Worm (Caenorhabditis elegans) whole organism, L4 larva: Measurements from ENCODE around the gene gcy-3.
"Not testable (repeated sequence)": the region's sequence is repeated elsewhere in the genome, so short reads cannot be mapped to it uniquely, and the experiment has no call there.

Source experiments
- D1046.2 ChIP-seq: fragments of 200-800 bp; sonication (Bioruptor generic); IDR thresholded peaks from 2 replicates; pipeline ENCODE4 v1.3.6; 2022; ENCODE audit warnings: missing genetic modification characterization, missing compliant biosample characterization
- Y5F2A.4 ChIP-seq: fragments of 200-800 bp; sonication (Bioruptor generic); optimal IDR thresholded peaks from 2 replicates; lab custom pipeline; 2018; ENCODE audit warnings: mild to moderate bottlenecking, missing genetic modification characterization, missing compliant biosample characterization
- Y75B8A.6 ChIP-seq: fragments of 200-800 bp; sonication (Bioruptor generic); IDR thresholded peaks from 2 replicates; pipeline ENCODE4 v1.3.6; 2022; ENCODE audit warnings: missing genetic modification reagents, missing genetic modification characterization, missing compliant biosample characterization
- ZK337.2 ChIP-seq: fragments of 200-800 bp; sonication (Bioruptor generic); IDR thresholded peaks from 2 replicates; pipeline ENCODE4 v1.3.6; 2022; ENCODE audit warnings: missing genetic modification reagents, missing genetic modification characterization, missing compliant biosample characterization
- ceh-44 ChIP-seq: fragments of 200-800 bp; sonication (Bioruptor generic); IDR thresholded peaks from 2 replicates; pipeline ENCODE4 v1.3.6; 2022; ENCODE audit warnings: missing genetic modification reagents, missing genetic modification characterization, missing compliant biosample characterization
- ceh-82 ChIP-seq: sonication (generic microtip); optimal IDR thresholded peaks from 2 replicates; lab custom pipeline; 2017; ENCODE audit warnings: missing biosample characterization, missing genetic modification characterization
- dmd-6 ChIP-seq: fragments of 200-800 bp; sonication (Bioruptor generic); IDR thresholded peaks from 2 replicates; pipeline ENCODE4 v1.3.6; 2022; ENCODE audit warnings: missing genetic modification reagents, missing genetic modification characterization, missing compliant biosample characterization
- dmd-8 ChIP-seq: fragments of 200-800 bp; sonication (Bioruptor generic); IDR thresholded peaks from 2 replicates; pipeline ENCODE4 v1.3.6; 2022; ENCODE audit warnings: missing genetic modification characterization, missing compliant biosample characterization
- dve-1 ChIP-seq: sonication (generic microtip); optimal IDR thresholded peaks from 2 replicates; lab custom pipeline; 2017; ENCODE audit warnings: antibody characterized with exemption, mild to moderate bottlenecking, missing genetic modification characterization, missing compliant biosample characterization; ENCODE audit not compliant: insufficient read depth
- hif-1 ChIP-seq, 2 experiments: sonication (generic microtip); optimal IDR thresholded peaks; 2 replicates each; lab custom pipeline; 2016 to 2017; ENCODE audit warnings: missing compliant biosample characterization in 2 of 2, missing genetic modification characterization in 2 of 2, missing genetic modification reagents in 2 of 2, missing genotype in 2 of 2, mild to moderate bottlenecking in 1 of 2
- hlh-11 ChIP-seq: fragments of 200-800 bp; sonication (Bioruptor generic); optimal IDR thresholded peaks from 2 replicates; lab custom pipeline; 2018; ENCODE audit warnings: mild to moderate bottlenecking, missing genetic modification characterization, missing compliant biosample characterization
- hlh-30 ChIP-seq: sonication (generic microtip); optimal IDR thresholded peaks from 2 replicates; lab custom pipeline; 2017; ENCODE audit warnings: antibody characterized with exemption, mild to moderate bottlenecking, missing genetic modification characterization, missing compliant biosample characterization; ENCODE audit not compliant: insufficient read depth
- lim-7 ChIP-seq: fragments of 200-800 bp; sonication (Bioruptor generic); IDR thresholded peaks from 2 replicates; pipeline ENCODE4 v1.3.6; 2022; ENCODE audit warnings: missing genetic modification characterization, missing compliant biosample characterization
- lin-13 ChIP-seq: fragments of 150-350 bp; optimal IDR thresholded peaks from 2 replicates; lab custom pipeline; 2014; ENCODE audit warnings: missing biosample characterization, missing genetic modification reagents, missing genetic modification characterization
- lin-29 ChIP-seq: fragments of 200-800 bp; sonication (Bioruptor generic); IDR thresholded peaks from 2 replicates; pipeline ENCODE4 v1.3.6; 2022; ENCODE audit warnings: missing genetic modification reagents, missing genetic modification characterization, missing compliant biosample characterization
- mep-1 ChIP-seq: fragments of 150-350 bp; sonication (generic microtip); optimal IDR thresholded peaks from 3 replicates; lab custom pipeline; 2014; ENCODE audit warnings: missing biosample characterization, missing genetic modification characterization
- nhr-10 ChIP-seq: fragments of 150-350 bp; optimal IDR thresholded peaks from 2 replicates; lab custom pipeline; 2014; ENCODE audit warnings: missing biosample characterization, missing genetic modification characterization
- nhr-41 ChIP-seq: fragments of 200-800 bp; sonication (Bioruptor generic); IDR thresholded peaks from 2 replicates; pipeline ENCODE4 v1.3.6; 2022; ENCODE audit warnings: missing genetic modification reagents, missing genetic modification characterization, missing compliant biosample characterization
- snpc-4 ChIP-seq: fragments of 150-350 bp; optimal IDR thresholded peaks from 2 replicates; lab custom pipeline; 2014; ENCODE audit warnings: missing biosample characterization, missing genetic modification characterization
- spr-1 ChIP-seq: sonication (generic microtip); optimal IDR thresholded peaks from 2 replicates; lab custom pipeline; 2016; ENCODE audit warnings: mild to moderate bottlenecking, missing genetic modification characterization, missing compliant biosample characterization
- spr-3 ChIP-seq: fragments of 200-800 bp; sonication (Bioruptor generic); optimal IDR thresholded peaks from 2 replicates; lab custom pipeline; 2018; ENCODE audit warnings: mild to moderate bottlenecking, missing genetic modification characterization, missing compliant biosample characterization
- vab-7 ChIP-seq: fragments of 200-800 bp; sonication (Bioruptor generic); IDR thresholded peaks from 2 replicates; pipeline ENCODE4 v1.3.6; 2022; ENCODE audit warnings: missing genetic modification reagents, missing genetic modification characterization, missing compliant biosample characterization
- zfp-2 ChIP-seq: sonication (generic microtip); optimal IDR thresholded peaks from 2 replicates; lab custom pipeline; 2016; ENCODE audit warnings: mild to moderate bottlenecking, missing genetic modification characterization, missing compliant biosample characterization
- ztf-7 ChIP-seq: fragments of 150-350 bp; optimal IDR thresholded peaks from 2 replicates; lab custom pipeline; 2014; ENCODE audit warnings: missing biosample characterization, missing genetic modification characterization

The gcy-3 gene

DNA sequence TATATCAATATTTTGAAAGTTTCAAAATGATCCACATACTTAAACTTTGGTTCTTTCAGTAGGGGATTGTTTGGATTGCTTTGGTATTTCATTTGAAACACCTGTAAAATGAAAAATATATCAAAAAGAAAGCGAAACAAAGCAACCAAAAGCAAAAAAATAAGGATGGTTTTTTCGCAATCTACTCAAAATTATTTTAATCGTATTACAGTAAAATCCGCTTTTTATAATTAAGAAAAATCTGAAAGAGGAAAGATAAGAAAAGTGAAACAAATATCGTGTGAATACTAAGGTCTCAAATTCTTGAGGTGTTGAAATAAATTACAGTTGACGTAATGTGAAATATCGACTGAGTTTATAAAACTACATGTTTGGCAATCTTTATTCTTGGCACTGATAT is 41.0 kb downstream of the gcy-3 start, which contains the start of gene chil-22:
Gene chil-22 (minus strand): TSS at position 101 of the 400 bp plus-strand sequence.
- TF ChIP-seq ceh-44 (GFP tag; lab: Robert Waterston, UW) = no peak
- TF ChIP-seq lim-7 = no peak
- no peak for TF ChIP-seq nhr-10 (tag; lab: Kevin White, UChicago)
- no peak for TF ChIP-seq ZK337.2 (GFP tag; lab: Robert Waterston, UW)
- no peak for TF ChIP-seq dmd-6
- TF ChIP-seq lin-29 (GFP tag; lab: Robert Waterston, UW) = no peak
- no peak for TF ChIP-seq hlh-11
- no peak for TF ChIP-seq snpc-4 (tag; lab: Kevin White, UChicago)
- no peak for TF ChIP-seq ztf-7 (tag; lab: Kevin White, UChicago)
- no peak for TF ChIP-seq D1046.2 (GFP tag; lab: Robert Waterston, UW)
- no peak for TF ChIP-seq lin-13 (GFP tag; lab: Kevin White, UChicago)
- TF ChIP-seq hif-1 (tag; optimal IDR thresholded peaks at IDR 0.05; lab: Kevin White, UChicago) = no peak
- no peak for TF ChIP-seq dmd-8 (GFP tag; lab: Robert Waterston, UW)
- TF ChIP-seq hlh-30 = no peak
- no peak for TF ChIP-seq ceh-82 (tag; lab: Kevin White, UChicago)
- no peak for TF ChIP-seq spr-1
- TF ChIP-seq mep-1 (tag; lab: Kevin White, UChicago) = no peak

ce11 chrII:9461881-9462280 is 45.2 kb downstream of the gcy-3 start, which contains the start of gene chil-21:
chil-21 (minus strand) TSS chrII:9461981.
- not testable (repeated sequence) for TF ChIP-seq hlh-11; spr-3 (GFP tag; lab: Kevin White, UChicago); vab-7
- TF ChIP-seq, all 104 proteins: peak for 0; not testable (repeated sequence) for 104

- TF ChIP-seq zfp-2; dve-1 (tag; lab: Kevin White, UChicago); Y75B8A.6 (GFP tag; lab: Robert Waterston, UW): not testable (repeated sequence)
These were observed 47.6 kb downstream of the gcy-3 start, which contains the start of gene R09D1.14 for ce11 chrII:9459462-9459861. R09D1.14 (minus strand) TSS chrII:9459562.

ce11 chrII:9454304-9454703 is 52.8 kb downstream of the gcy-3 start, which contains the start of gene chil-19:
chil-19 (minus strand) TSS chrII:9454404.
- TF ChIP-seq Y5F2A.4 (GFP tag; lab: Kevin White, UChicago) = no peak
- no peak for TF ChIP-seq vab-7
- no peak for TF ChIP-seq nhr-41 (GFP tag; lab: Robert Waterston, UW)
- TF ChIP-seq, all 104 proteins: peak for 0
